Fruit fly (Drosophila melanogaster) whole organism, prepupa: ENCODE data around the gene DppIII.

Source experiments
- CG11294 ChIP-seq: fragments of 200-800 bp; sonication (Bioruptor generic); IDR thresholded peaks from 2 replicates; pipeline ENCODE4 v1.3.6; 2022; ENCODE audit warnings: missing biosample characterization, missing genetic modification characterization
- Hr39 ChIP-seq: fragments of 200-800 bp; sonication (Bioruptor generic); optimal IDR thresholded peaks from 2 replicates; lab custom pipeline; 2016; ENCODE audit warnings: missing biosample characterization, missing genetic modification characterization
- OdsH ChIP-seq: fragments of 200-800 bp; sonication (Bioruptor generic); optimal IDR thresholded peaks from 3 replicates; lab custom pipeline; 2016; ENCODE audit warnings: missing biosample characterization, missing genetic modification characterization
- achi ChIP-seq: fragments of 200-800 bp; sonication (Bioruptor generic); optimal IDR thresholded peaks from 3 replicates; lab custom pipeline; 2016; ENCODE audit warnings: missing biosample characterization, missing genetic modification characterization
- acj6 ChIP-seq: fragments of 200-800 bp; sonication (Bioruptor generic); optimal IDR thresholded peaks from 3 replicates; lab custom pipeline; 2016; ENCODE audit warnings: missing biosample characterization, missing genetic modification characterization
- dac ChIP-seq: fragments of 200-800 bp; sonication (Bioruptor generic); optimal IDR thresholded peaks from 2 replicates; lab custom pipeline; 2017; ENCODE audit warnings: missing biosample characterization, mild to moderate bottlenecking, missing genetic modification characterization
- eg ChIP-seq: fragments of 200-800 bp; sonication (Bioruptor generic); IDR thresholded peaks from 3 replicates; pipeline ENCODE4 v1.3.6; 2022; ENCODE audit warnings: missing biosample characterization, missing genetic modification characterization
- net ChIP-seq: fragments of 200-800 bp; sonication (Bioruptor generic); optimal IDR thresholded peaks from 3 replicates; lab custom pipeline; 2016; ENCODE audit warnings: missing biosample characterization, missing genetic modification characterization
- pdm3 ChIP-seq: fragments of 200-800 bp; sonication (Bioruptor generic); optimal IDR thresholded peaks from 3 replicates; lab custom pipeline; 2016; ENCODE audit warnings: missing biosample characterization, missing genetic modification characterization
- ss ChIP-seq, 2 experiments: fragments of 200-800 bp; sonication (Bioruptor generic); optimal IDR thresholded peaks; 2 replicates in 1 of 2; 3 replicates in 1 of 2; lab custom pipeline; 2017 to 2018; ENCODE audit warnings: mild to moderate bottlenecking in 2 of 2, missing biosample characterization in 2 of 2, missing genetic modification characterization in 2 of 2, moderate library complexity in 1 of 2

dm6 chr3R:8354969-8355368 lies 10.8 kb downstream of the DppIII start:
- TF ChIP-seq pdm3 (GFP tag; lab: Kevin White, UChicago) (peak; percentile 95), eg (peak; percentile 95), achi (GFP tag; lab: Kevin White, UChicago) (peak; percentile 88), net (GFP tag; lab: Kevin White, UChicago) (peak; percentile 95), Hr39 (peak; percentile 65), dac (GFP tag; lab: Kevin White, UChicago) (peak; percentile 90), acj6 (GFP tag; lab: Kevin White, UChicago) (peak; percentile 89), ss (GFP tag; optimal IDR thresholded peaks at IDR 0.05; lab: Kevin White, UChicago) (peak; percentile 16 to 68), OdsH (GFP tag; lab: Kevin White, UChicago) (peak; percentile 95), CG11294 (GFP tag; lab: Robert Waterston, UW) (peak; percentile 90)
